Fruit fly (Drosophila melanogaster) whole organism, embryonic: Measurements from ENCODE around the gene ArfGAP1.

Source experiments
- Blimp-1 ChIP-seq: fragments of 200-800 bp; sonication (Bioruptor generic); optimal IDR thresholded peaks from 3 replicates; lab custom pipeline; 2018; ENCODE audit warnings: missing biosample characterization, missing genetic modification characterization, mild to moderate bottlenecking, moderate library complexity, missing genetic modification reagents
- CG12391 ChIP-seq: fragments of 200-800 bp; sonication (Bioruptor generic); optimal IDR thresholded peaks from 3 replicates; lab custom pipeline; 2018; ENCODE audit warnings: missing biosample characterization, mild to moderate bottlenecking, missing genetic modification characterization, moderate library complexity
- CG1832 ChIP-seq: fragments of 200-800 bp; sonication (Bioruptor generic); optimal IDR thresholded peaks from 2 replicates; lab custom pipeline; 2017; ENCODE audit warnings: missing biosample characterization, mild to moderate bottlenecking, missing genetic modification characterization, inconsistent platforms
- CG4730 ChIP-seq: fragments of 200-800 bp; sonication (Bioruptor generic); IDR thresholded peaks from 2 replicates; pipeline ENCODE4 v1.3.6; 2022; ENCODE audit warnings: missing biosample characterization, missing genetic modification characterization
- CG6854 ChIP-seq: fragments of 200-800 bp; sonication (Bioruptor generic); optimal IDR thresholded peaks from 3 replicates; lab custom pipeline; 2017; ENCODE audit warnings: missing biosample characterization, mild to moderate bottlenecking, missing genetic modification characterization
- Sin3A ChIP-seq: fragments of >200 bp; optimal IDR thresholded peaks from 2 replicates; lab custom pipeline; 2018
- maf-S ChIP-seq: fragments of 200-800 bp; sonication (Bioruptor generic); optimal IDR thresholded peaks from 2 replicates; lab custom pipeline; 2016; ENCODE audit warnings: missing biosample characterization, missing genetic modification characterization
- usp ChIP-seq: fragments of >200 bp; optimal IDR thresholded peaks from 2 replicates; lab custom pipeline; 2017; ENCODE audit warnings: missing biosample characterization, missing genetic modification characterization

DNA sequence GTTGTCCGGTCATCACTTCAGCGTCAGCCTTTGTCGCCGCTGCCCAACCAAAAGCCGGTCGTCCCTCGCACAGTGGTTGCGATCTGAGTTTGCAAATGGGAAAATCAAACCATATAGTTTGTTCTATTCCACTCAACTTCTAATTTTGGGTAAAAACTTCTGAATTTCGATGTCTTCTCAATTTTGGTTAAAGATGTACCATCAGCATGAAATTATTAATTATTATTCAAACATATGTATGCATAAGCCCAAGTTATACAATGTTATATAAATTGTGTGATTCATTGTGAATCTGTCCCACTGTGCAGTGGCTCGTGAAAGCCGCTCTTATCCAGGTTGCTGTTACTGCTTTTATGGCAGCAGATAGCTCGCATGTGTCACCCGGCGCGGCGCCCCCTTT lies 25.2 kb upstream of the ArfGAP1 start:
- TF ChIP-seq Sin3A (lab: Kevin White, UChicago) (no peak), CG6854 (GFP tag; lab: Kevin White, UChicago) (no peak), usp (GFP tag; lab: Kevin White, UChicago) (no peak), Blimp-1 (GFP tag; lab: Kevin White, UChicago) (peak; percentile 8), maf-S (GFP tag; lab: Kevin White, UChicago) (no peak), CG4730 (no peak), CG12391 (tag; lab: Kevin White, UChicago) (peak; percentile 32), CG1832 (GFP tag; lab: Kevin White, UChicago) (no peak)
